Worm (Caenorhabditis elegans) whole organism, mixed stage, embryonic: Measurements from ENCODE around the gene math-26.

Experiments
- ces-1 ChIP-seq: fragments of 150-350 bp; optimal IDR thresholded peaks from 2 replicates; lab custom pipeline; 2014; ENCODE audit warnings: missing biosample characterization, missing genetic modification reagents, missing genetic modification characterization
- pha-4 ChIP-seq: fragments of 150-350 bp; optimal IDR thresholded peaks from 2 replicates; lab custom pipeline; 2018; ENCODE audit warnings: missing biosample characterization, missing genetic modification reagents, missing genetic modification characterization

ce11 chrII:1756582-1756981 lies 14.9 kb upstream of the math-26 start, which contains the start of gene fbxb-53:
- TF ChIP-seq ces-1 (GFP tag; lab: Kevin White, UChicago) (no peak), pha-4 (tag; lab: Kevin White, UChicago) (no peak)
